Worm (Caenorhabditis elegans) whole organism, L4 larva: ENCODE measurements around the gene dars-2.

Experiments
- D1046.2 ChIP-seq: fragments of 200-800 bp; sonication (Bioruptor generic); IDR thresholded peaks from 2 replicates; pipeline ENCODE4 v1.3.6; 2022; ENCODE audit warnings: missing genetic modification characterization, missing compliant biosample characterization
- F10B5.3 ChIP-seq: sonication (generic microtip); optimal IDR thresholded peaks from 2 replicates; lab custom pipeline; 2016; ENCODE audit warnings: mild to moderate bottlenecking, missing genetic modification characterization, missing compliant biosample characterization
- F26F4.8 ChIP-seq: fragments of 200-800 bp; sonication (Bioruptor generic); conservative IDR thresholded peaks from 2 replicates; pipeline ENCODE4 v1.3.6; 2022; ENCODE audit warnings: missing genetic modification characterization, missing compliant biosample characterization
- F49E8.2 ChIP-seq: sonication (generic microtip); optimal IDR thresholded peaks from 2 replicates; lab custom pipeline; 2016; ENCODE audit warnings: missing compliant biosample characterization, mild to moderate bottlenecking, missing genetic modification characterization, borderline replicate concordance
- R02D3.7 ChIP-seq: fragments of 150-350 bp; sonication (generic microtip); optimal IDR thresholded peaks from 3 replicates; lab custom pipeline; 2014; ENCODE audit warnings: missing biosample characterization, missing genetic modification characterization
- T26A8.4 ChIP-seq: fragments of 200-800 bp; sonication (Bioruptor generic); IDR thresholded peaks from 2 replicates; pipeline ENCODE4 v1.3.6; 2022; ENCODE audit warnings: missing genetic modification characterization, missing compliant biosample characterization
- Y105C5A.15 ChIP-seq: fragments of 200-800 bp; sonication (Bioruptor generic); IDR thresholded peaks from 2 replicates; pipeline ENCODE4 v1.3.6; 2022; ENCODE audit warnings: missing genetic modification characterization, missing compliant biosample characterization
- Y75B8A.6 ChIP-seq: fragments of 200-800 bp; sonication (Bioruptor generic); IDR thresholded peaks from 2 replicates; pipeline ENCODE4 v1.3.6; 2022; ENCODE audit warnings: missing genetic modification reagents, missing genetic modification characterization, missing compliant biosample characterization
- aha-1 ChIP-seq: fragments of 150-350 bp; peaks from one replicate; lab custom pipeline; 2014; ENCODE audit warnings: missing biosample characterization, missing genetic modification characterization
- ceh-20 ChIP-seq: fragments of 200-800 bp; sonication (Bioruptor generic); IDR thresholded peaks from 2 replicates; pipeline ENCODE4 v1.3.6; 2022; ENCODE audit warnings: missing genetic modification reagents, missing genetic modification characterization, missing compliant biosample characterization
- ceh-32 ChIP-seq: sonication (generic microtip); optimal IDR thresholded peaks from 2 replicates; lab custom pipeline; 2016; ENCODE audit warnings: mild to moderate bottlenecking, missing genetic modification characterization, missing compliant biosample characterization; ENCODE audit not compliant: poor library complexity
- ceh-82 ChIP-seq: sonication (generic microtip); optimal IDR thresholded peaks from 2 replicates; lab custom pipeline; 2017; ENCODE audit warnings: missing biosample characterization, missing genetic modification characterization
- daf-16 ChIP-seq, 3 experiments: sonication (generic microtip); optimal IDR thresholded peaks; 2 replicates each; lab custom pipeline; 2016 to 2017; ENCODE audit warnings: missing genetic modification characterization in 3 of 3, missing genetic modification reagents in 3 of 3, mild to moderate bottlenecking in 2 of 3, missing compliant biosample characterization in 2 of 3, missing biosample characterization in 1 of 3, moderate library complexity in 1 of 3
- dmd-6 ChIP-seq: fragments of 200-800 bp; sonication (Bioruptor generic); IDR thresholded peaks from 2 replicates; pipeline ENCODE4 v1.3.6; 2022; ENCODE audit warnings: missing genetic modification reagents, missing genetic modification characterization, missing compliant biosample characterization
- dmd-9 ChIP-seq: fragments of 200-800 bp; sonication (Bioruptor generic); IDR thresholded peaks from 2 replicates; pipeline ENCODE4 v1.3.6; 2022; ENCODE audit warnings: missing genetic modification reagents, missing genetic modification characterization, missing compliant biosample characterization
- duxl-1 ChIP-seq: sonication (generic microtip); optimal IDR thresholded peaks from 2 replicates; lab custom pipeline; 2016; ENCODE audit warnings: mild to moderate bottlenecking, missing genetic modification characterization, moderate library complexity, missing compliant biosample characterization; ENCODE audit not compliant: poor library complexity
- fkh-10 ChIP-seq: fragments of 150-350 bp; optimal IDR thresholded peaks from 2 replicates; lab custom pipeline; 2014; ENCODE audit warnings: missing biosample characterization, missing genetic modification reagents, missing genetic modification characterization
- fos-1 ChIP-seq: fragments of 150-350 bp; optimal IDR thresholded peaks from 2 replicates; lab custom pipeline; 2014; ENCODE audit warnings: missing biosample characterization, missing genetic modification characterization
- gei-8 ChIP-seq: fragments of 200-800 bp; sonication (Bioruptor generic); optimal IDR thresholded peaks from 2 replicates; lab custom pipeline; 2018; ENCODE audit warnings: mild to moderate bottlenecking, missing genetic modification characterization, missing compliant biosample characterization
- lim-7 ChIP-seq: fragments of 200-800 bp; sonication (Bioruptor generic); IDR thresholded peaks from 2 replicates; pipeline ENCODE4 v1.3.6; 2022; ENCODE audit warnings: missing genetic modification characterization, missing compliant biosample characterization
- lin-1 ChIP-seq: fragments of 200-800 bp; sonication (Bioruptor generic); IDR thresholded peaks from 2 replicates; pipeline ENCODE4 v1.3.6; 2022; ENCODE audit warnings: missing genetic modification reagents, missing genetic modification characterization, missing compliant biosample characterization
- lin-13 ChIP-seq: fragments of 150-350 bp; optimal IDR thresholded peaks from 2 replicates; lab custom pipeline; 2014; ENCODE audit warnings: missing biosample characterization, missing genetic modification reagents, missing genetic modification characterization
- lin-38 ChIP-seq: fragments of 200-800 bp; sonication (Bioruptor generic); IDR thresholded peaks from 2 replicates; pipeline ENCODE4 v1.3.6; 2022; ENCODE audit warnings: missing genetic modification reagents, missing genetic modification characterization, missing compliant biosample characterization
- lin-39 ChIP-seq: fragments of 150-350 bp; optimal IDR thresholded peaks from 2 replicates; lab custom pipeline; 2014; ENCODE audit warnings: missing biosample characterization, missing genetic modification reagents, missing genetic modification characterization
- lir-3 ChIP-seq: sonication (generic microtip); optimal IDR thresholded peaks from 2 replicates; lab custom pipeline; 2016; ENCODE audit warnings: mild to moderate bottlenecking, missing genetic modification characterization, missing compliant biosample characterization
- lsy-2 ChIP-seq, 2 experiments: fragments of 150-350 bp in 1 of 2; sonication (generic microtip) in 1 of 2; optimal IDR thresholded peaks; 2 replicates each; lab custom pipeline; 2014 to 2017; ENCODE audit warnings: missing biosample characterization in 2 of 2, missing genetic modification characterization in 2 of 2
- madf-5 ChIP-seq, 2 experiments: fragments of 200-800 bp; sonication (Bioruptor generic); IDR thresholded peaks; 2 replicates each; pipeline ENCODE4 v1.3.6; 2022; ENCODE audit warnings: missing compliant biosample characterization in 2 of 2, missing genetic modification characterization in 2 of 2
- mdl-1 ChIP-seq, 2 experiments: fragments of 150-350 bp in 1 of 2; sonication (generic microtip) in 1 of 2; optimal IDR thresholded peaks; 2 replicates each; lab custom pipeline; 2014 to 2017; ENCODE audit warnings: missing biosample characterization in 2 of 2, missing genetic modification characterization in 2 of 2
- mes-2 ChIP-seq: sonication (generic microtip); optimal IDR thresholded peaks from 2 replicates; lab custom pipeline; 2016; ENCODE audit warnings: missing genotype, mild to moderate bottlenecking, missing genetic modification characterization, missing compliant biosample characterization; ENCODE audit not compliant: poor library complexity, severe bottlenecking
- mxl-3 ChIP-seq: fragments of 200-800 bp; sonication (Bioruptor generic); optimal IDR thresholded peaks from 2 replicates; lab custom pipeline; 2018; ENCODE audit warnings: mild to moderate bottlenecking, missing genetic modification characterization, missing compliant biosample characterization
- nhr-10 ChIP-seq: fragments of 150-350 bp; optimal IDR thresholded peaks from 2 replicates; lab custom pipeline; 2014; ENCODE audit warnings: missing biosample characterization, missing genetic modification characterization
- nhr-11 ChIP-seq: fragments of 150-350 bp; optimal IDR thresholded peaks from 2 replicates; lab custom pipeline; 2014; ENCODE audit warnings: missing biosample characterization, missing genetic modification characterization
- nhr-237 ChIP-seq: sonication (generic microtip); optimal IDR thresholded peaks from 2 replicates; lab custom pipeline; 2017; ENCODE audit warnings: missing biosample characterization, missing genetic modification characterization
- nhr-41 ChIP-seq: fragments of 200-800 bp; sonication (Bioruptor generic); IDR thresholded peaks from 2 replicates; pipeline ENCODE4 v1.3.6; 2022; ENCODE audit warnings: missing genetic modification reagents, missing genetic modification characterization, missing compliant biosample characterization
- nhr-42 ChIP-seq: fragments of 200-800 bp; sonication (Bioruptor generic); IDR thresholded peaks from 2 replicates; pipeline ENCODE4 v1.3.6; 2022; ENCODE audit warnings: missing genetic modification characterization, missing compliant biosample characterization
- nhr-48 ChIP-seq: sonication (generic microtip); optimal IDR thresholded peaks from 2 replicates; lab custom pipeline; 2016; ENCODE audit warnings: mild to moderate bottlenecking, missing genetic modification characterization, missing compliant biosample characterization
- nhr-6 ChIP-seq: fragments of 150-350 bp; optimal IDR thresholded peaks from 2 replicates; lab custom pipeline; 2014; ENCODE audit warnings: missing biosample characterization, missing genetic modification characterization
- php-3 ChIP-seq: fragments of 200-800 bp; sonication (Bioruptor generic); IDR thresholded peaks from 2 replicates; pipeline ENCODE4 v1.3.6; 2022; ENCODE audit warnings: missing genetic modification reagents, missing genetic modification characterization, missing compliant biosample characterization
- pqm-1 ChIP-seq: sonication (generic microtip); optimal IDR thresholded peaks from 2 replicates; lab custom pipeline; 2017; ENCODE audit warnings: missing biosample characterization, missing genetic modification characterization
- saeg-2 ChIP-seq: fragments of 200-800 bp; sonication (Bioruptor generic); IDR thresholded peaks from 2 replicates; pipeline ENCODE4 v1.3.6; 2022; ENCODE audit warnings: missing genetic modification reagents, missing genetic modification characterization, missing compliant biosample characterization
- sdz-12 ChIP-seq: fragments of 200-800 bp; sonication (Bioruptor generic); optimal IDR thresholded peaks from 2 replicates; lab custom pipeline; 2018; ENCODE audit warnings: mild to moderate bottlenecking, missing genetic modification characterization, missing compliant biosample characterization
- tra-1 ChIP-seq: fragments of 200-800 bp; sonication (Bioruptor generic); IDR thresholded peaks from 2 replicates; pipeline ENCODE4 v1.3.6; 2022; ENCODE audit warnings: missing genetic modification reagents, missing genetic modification characterization, missing compliant biosample characterization
- unc-39 ChIP-seq: sonication (generic microtip); optimal IDR thresholded peaks from 2 replicates; lab custom pipeline; 2017; ENCODE audit warnings: missing biosample characterization, missing genetic modification characterization
- unc-62 ChIP-seq, 3 experiments: fragments of 150-350 bp in 1 of 3; sonication (generic microtip); optimal IDR thresholded peaks in 2 of 3; peaks in 1 of 3; 1 replicate in 1 of 3; 2 replicates in 2 of 3; lab custom pipeline; 2014 to 2017; ENCODE audit warnings: missing biosample characterization in 3 of 3, missing genetic modification characterization in 3 of 3, missing genetic modification reagents in 3 of 3, missing genotype in 1 of 3
- zfp-3 ChIP-seq: fragments of 200-800 bp; sonication (Bioruptor generic); conservative IDR thresholded peaks from 2 replicates; pipeline ENCODE4 v1.3.6; 2022; ENCODE audit warnings: missing genetic modification reagents, missing genetic modification characterization, missing compliant biosample characterization
- ztf-11 ChIP-seq: fragments of 150-350 bp; optimal IDR thresholded peaks from 2 replicates; lab custom pipeline; 2014; ENCODE audit warnings: missing biosample characterization, missing genetic modification characterization
- ztf-7 ChIP-seq: fragments of 150-350 bp; optimal IDR thresholded peaks from 2 replicates; lab custom pipeline; 2014; ENCODE audit warnings: missing biosample characterization, missing genetic modification characterization

The dars-2 gene

ce11 chrV:12037889-12038288 lies 10.7 kb upstream of the dars-2 start:
- TF ChIP-seq R02D3.7 (tag; lab: Kevin White, UChicago) (no peak), unc-62 (GFP tag; optimal IDR thresholded peaks at IDR 0.05 in 1 of 2; lab: Kevin White, UChicago) (peak in 1 of 2 experiments; percentile 64), unc-62 (tag; optimal IDR thresholded peaks at IDR 0.05; lab: Kevin White, UChicago) (no peak)

- TF ChIP-seq lsy-2 (tag; optimal IDR thresholded peaks at IDR 0.05; lab: Kevin White, UChicago): peak in 1 of 2 experiments; percentile 20
- TF ChIP-seq mes-2 (tag; lab: Kevin White, UChicago): peak; percentile 33
- no peak for TF ChIP-seq nhr-6 (tag; lab: Kevin White, UChicago)
- TF ChIP-seq aha-1: peak; percentile 63
Measured at ce11 chrV:12038317-12038716, 10.2 kb upstream of the dars-2 start.

- TF ChIP-seq nhr-48: no peak
- no peak for TF ChIP-seq lin-39
- no peak for TF ChIP-seq F26F4.8 (GFP tag; lab: Robert Waterston, UW)
- no peak for TF ChIP-seq Y75B8A.6
- no peak for TF ChIP-seq mxl-3 (GFP tag; lab: Kevin White, UChicago)
- no peak for TF ChIP-seq nhr-10 (tag; lab: Kevin White, UChicago)
- no peak for TF ChIP-seq madf-5 (GFP tag; IDR thresholded peaks at IDR 0.05; lab: Robert Waterston, UW)
- TF ChIP-seq fos-1 (tag; lab: Kevin White, UChicago): no peak
- no peak for TF ChIP-seq nhr-41 (GFP tag; lab: Robert Waterston, UW)
- peak; percentile 28; the same call in 1 of the 2 replicates for TF ChIP-seq lin-38 (GFP tag; lab: Robert Waterston, UW)
- TF ChIP-seq tra-1 (GFP tag; lab: Robert Waterston, UW): no peak
- TF ChIP-seq unc-62 (GFP tag; optimal IDR thresholded peaks at IDR 0.05 in 1 of 2; lab: Kevin White, UChicago): no peak
- no peak for TF ChIP-seq unc-62 (tag; optimal IDR thresholded peaks at IDR 0.05; lab: Kevin White, UChicago)
- no peak for TF ChIP-seq mdl-1 (tag; optimal IDR thresholded peaks at IDR 0.05; lab: Kevin White, UChicago)
- no peak for TF ChIP-seq F10B5.3
- no peak for TF ChIP-seq gei-8
- no peak for TF ChIP-seq F49E8.2 (tag; lab: Kevin White, UChicago)
- no peak for TF ChIP-seq sdz-12 (GFP tag; lab: Kevin White, UChicago)
- no peak for TF ChIP-seq dmd-6
- TF ChIP-seq R02D3.7 (tag; lab: Kevin White, UChicago): no peak
- TF ChIP-seq fkh-10 (GFP tag; lab: Kevin White, UChicago): no peak
- TF ChIP-seq saeg-2 (GFP tag; lab: Robert Waterston, UW): no peak
- TF ChIP-seq lin-1: no peak
- no peak for TF ChIP-seq lim-7
- TF ChIP-seq dmd-9: no peak
- TF ChIP-seq ztf-11 (tag; lab: Kevin White, UChicago): no peak
- no peak for TF ChIP-seq nhr-237
- no peak for TF ChIP-seq D1046.2 (GFP tag; lab: Robert Waterston, UW)
- TF ChIP-seq daf-16 (GFP tag; optimal IDR thresholded peaks at IDR 0.05; lab: Kevin White, UChicago): no peak
- TF ChIP-seq daf-16 (tag; optimal IDR thresholded peaks at IDR 0.05; lab: Kevin White, UChicago): no peak
- TF ChIP-seq nhr-42 (GFP tag; lab: Robert Waterston, UW): no peak
- TF ChIP-seq duxl-1 (tag; lab: Kevin White, UChicago): no peak
- TF ChIP-seq nhr-11: no peak
- no peak for TF ChIP-seq ceh-32
- TF ChIP-seq pqm-1 (tag; lab: Kevin White, UChicago): no peak
- TF ChIP-seq unc-39 (tag; lab: Kevin White, UChicago): no peak
- peak; percentile 51 for TF ChIP-seq mes-2 (tag; lab: Kevin White, UChicago)
- peak; percentile 30 for TF ChIP-seq lin-13 (GFP tag; lab: Kevin White, UChicago)
- no peak for TF ChIP-seq T26A8.4 (GFP tag; lab: Robert Waterston, UW)
- no peak for TF ChIP-seq zfp-3
- TF ChIP-seq ceh-20 (GFP tag; lab: Robert Waterston, UW): no peak
- no peak for TF ChIP-seq lir-3 (tag; lab: Kevin White, UChicago)
- no peak for TF ChIP-seq Y105C5A.15
- TF ChIP-seq ceh-82 (tag; lab: Kevin White, UChicago): no peak
- no peak for TF ChIP-seq php-3 (GFP tag; lab: Robert Waterston, UW)
- TF ChIP-seq ztf-7 (tag; lab: Kevin White, UChicago): no peak
Measured at ce11 chrV:12038783-12039182, 9.8 kb upstream of the dars-2 start.
